Worm (Caenorhabditis elegans): ENCODE data around the gene Y38H6C.15.

DNA sequence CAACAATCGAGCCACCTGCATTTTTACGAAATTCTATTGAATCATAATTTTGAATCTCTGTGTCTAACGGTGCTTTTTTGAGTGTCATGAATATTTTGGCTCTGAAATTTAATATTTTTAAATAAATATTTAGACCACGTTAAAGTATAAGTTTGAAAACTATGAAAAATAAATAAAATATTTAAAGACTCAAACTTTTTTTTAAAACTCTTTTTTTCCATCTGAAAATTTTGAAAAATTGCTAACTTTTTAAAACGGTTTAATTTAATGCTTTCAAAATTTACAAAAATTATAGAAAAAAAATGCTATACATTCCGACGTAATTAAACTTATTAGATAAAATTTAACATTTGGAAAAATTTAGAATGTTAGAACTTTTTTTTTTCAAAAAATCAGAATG is 8.0 kb upstream of the Y38H6C.15 start, which contains the start of gene slc-36.3:
- no peak for TF ChIP-seq R02D3.7 (tag; optimal IDR thresholded peaks at IDR 0.05)
- TF ChIP-seq zag-1 (tag; optimal IDR thresholded peaks at IDR 0.05): no peak
- no peak for TF ChIP-seq elt-3 (tag; optimal IDR thresholded peaks at IDR 0.05)
- no peak for TF ChIP-seq ama-1 (optimal IDR thresholded peaks at IDR 0.05)
- no peak for TF ChIP-seq mbf-1 (tag; optimal IDR thresholded peaks at IDR 0.05)
- TF ChIP-seq sma-3 (GFP tag; optimal IDR thresholded peaks at IDR 0.05): no peak
- TF ChIP-seq F13H6.1 (tag; optimal IDR thresholded peaks at IDR 0.05): no peak
- no peak for TF ChIP-seq ztf-11 (tag; optimal IDR thresholded peaks at IDR 0.05)

Measured in whole organism, L2 larva.